Fruit fly (Drosophila melanogaster) whole organism, pupa: ENCODE data around the gene CG42570.

Experiments used
- CG12605 ChIP-seq: fragments of 200-800 bp; sonication (Bioruptor generic); IDR thresholded peaks from 2 replicates; pipeline ENCODE4 v1.3.6; 2022; ENCODE audit warnings: missing biosample characterization, missing genetic modification characterization
- CG13204 ChIP-seq: fragments of 200-800 bp; sonication (Bioruptor generic); optimal IDR thresholded peaks from 2 replicates; lab custom pipeline; 2018; ENCODE audit warnings: missing biosample characterization, mild to moderate bottlenecking, missing genetic modification characterization, moderate library complexity
- CG32121 ChIP-seq: fragments of 200-800 bp; sonication (Bioruptor generic); IDR thresholded peaks from 2 replicates; pipeline ENCODE4 v1.3.6; 2022; ENCODE audit warnings: missing biosample characterization, missing genetic modification characterization
- CG9948 ChIP-seq: fragments of 200-800 bp; sonication (Bioruptor generic); optimal IDR thresholded peaks from 2 replicates; lab custom pipeline; 2018; ENCODE audit warnings: missing biosample characterization, mild to moderate bottlenecking, missing genetic modification characterization, moderate library complexity
- Ets98B ChIP-seq: fragments of 200-800 bp; sonication (Bioruptor generic); IDR thresholded peaks from 2 replicates; pipeline ENCODE4 v1.3.6; 2022; ENCODE audit warnings: missing biosample characterization, missing genetic modification characterization
- Pif1B ChIP-seq: fragments of 200-800 bp; sonication (Bioruptor generic); optimal IDR thresholded peaks from 3 replicates; lab custom pipeline; 2016; ENCODE audit warnings: missing biosample characterization, missing genetic modification characterization
- fd96Ca ChIP-seq: fragments of 200-800 bp; sonication (Bioruptor generic); IDR thresholded peaks from 3 replicates; pipeline ENCODE4 v1.3.6; 2022; ENCODE audit warnings: missing biosample characterization, missing genetic modification characterization
- rn ChIP-seq: fragments of 200-800 bp; sonication (Bioruptor generic); IDR thresholded peaks from 2 replicates; pipeline ENCODE4 v1.3.6; 2022; ENCODE audit warnings: missing biosample characterization, missing genetic modification characterization

DNA sequence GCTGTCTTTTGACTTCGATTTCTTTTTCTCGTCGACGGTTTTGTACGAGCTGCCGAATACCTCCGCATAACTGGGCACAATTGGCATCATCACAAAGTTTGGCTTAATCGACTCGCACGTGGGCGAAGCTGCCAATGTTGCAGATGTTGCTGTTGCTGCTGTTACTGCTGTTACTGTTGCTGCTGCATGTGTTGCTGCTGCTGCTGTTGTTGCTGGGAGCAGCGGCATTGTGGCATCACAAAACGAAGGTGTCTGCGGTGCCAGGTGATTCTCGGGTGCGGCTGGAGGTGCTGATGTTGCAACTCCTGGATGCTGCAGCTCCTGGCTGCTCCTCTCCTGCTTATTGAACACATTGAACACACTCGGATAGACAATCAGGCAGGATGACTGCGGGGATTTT is 19.7 kb upstream of the CG42570 start:
- TF ChIP-seq Ets98B (GFP tag; lab: Robert Waterston, UW) (no peak), fd96Ca (GFP tag; lab: Robert Waterston, UW) (no peak), rn (GFP tag; lab: Robert Waterston, UW) (no peak), CG13204 (GFP tag; lab: Kevin White, UChicago) (no peak), CG9948 (tag; lab: Kevin White, UChicago) (no peak), CG12605 (no peak), Pif1B (GFP tag; lab: Kevin White, UChicago) (no peak), CG32121 (GFP tag; lab: Robert Waterston, UW) (no peak)
